Worm (Caenorhabditis elegans): ENCODE results near the gene nspc-3.

DNA sequence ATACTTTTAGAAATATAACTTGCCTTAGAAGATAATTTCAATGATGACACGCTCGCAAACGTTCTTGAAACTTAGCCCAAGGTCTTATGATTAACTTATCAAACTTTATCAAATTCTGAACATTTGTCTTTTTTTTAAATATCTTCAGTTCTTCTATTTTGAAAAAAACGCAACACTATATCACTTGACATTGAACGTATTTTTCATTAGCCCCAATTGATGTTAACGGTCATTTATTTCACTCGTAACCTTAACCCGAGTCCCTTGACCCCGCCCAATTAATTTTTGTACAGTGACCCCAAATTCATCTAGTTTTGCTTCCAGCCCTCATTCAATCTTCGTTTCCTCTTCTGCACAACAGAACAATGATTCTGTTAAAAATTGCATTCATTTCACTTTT lies 48.9 kb downstream of the nspc-3 start, which contains the start of gene F18E9.3:
- TF ChIP-seq ceh-8 (GFP tag; optimal IDR thresholded peaks at IDR 0.05) (no peak), irx-1 (tag; optimal IDR thresholded peaks at IDR 0.05) (no peak), nhr-12 (tag; optimal IDR thresholded peaks at IDR 0.05) (no peak), nhr-77 (tag; optimal IDR thresholded peaks at IDR 0.05) (no peak), nhr-19 (GFP tag; conservative IDR thresholded peaks at IDR 0.05) (no peak), nhr-237 (tag; optimal IDR thresholded peaks at IDR 0.05) (no peak), lin-13 (GFP tag; optimal IDR thresholded peaks at IDR 0.05) (no peak), ceh-82 (tag; optimal IDR thresholded peaks at IDR 0.05) (no peak)

Measured in whole organism, L1 larva.